Fruit fly (Drosophila melanogaster) S2 (cell line): ENCODE data around the gene Spn85F.

Experiments
- CG8478 ChIP-seq: fragments of >200 bp; optimal IDR thresholded peaks from 2 replicates; lab custom pipeline; 2018
- CTCF ChIP-seq, 2 experiments: fragments of >200 bp; optimal IDR thresholded peaks; 2 replicates each; lab custom pipeline; 2018

DNA sequence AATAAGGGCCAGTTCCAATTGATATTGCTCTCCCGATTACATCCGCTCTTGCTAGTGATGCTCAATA lies 51.6 kb downstream of the Spn85F start, which contains the start of gene CG12811:
- TF ChIP-seq CG8478 (lab: Kevin White, UChicago), result no peak
- TF ChIP-seq CTCF (optimal IDR thresholded peaks at IDR 0.05; lab: Kevin White, UChicago), result no peak
